Worm (Caenorhabditis elegans) whole organism, late embryonic: ENCODE data around the gene sri-51.

Experiments used
- C38D4.7 ChIP-seq: fragments of 200-800 bp; sonication (Bioruptor generic); optimal IDR thresholded peaks from 2 replicates; lab custom pipeline; 2018; ENCODE audit warnings: mild to moderate bottlenecking, missing genetic modification characterization, moderate library complexity, missing compliant biosample characterization
- T23F11.4 ChIP-seq: fragments of 200-800 bp; sonication (Bioruptor generic); optimal IDR thresholded peaks from 2 replicates; lab custom pipeline; 2018; ENCODE audit warnings: mild to moderate bottlenecking, missing genetic modification characterization, missing compliant biosample characterization
- ceh-19 ChIP-seq: fragments of 200-800 bp; sonication (Bioruptor generic); optimal IDR thresholded peaks from 2 replicates; lab custom pipeline; 2018; ENCODE audit warnings: mild to moderate bottlenecking, missing genetic modification characterization, missing compliant biosample characterization
- ceh-2 ChIP-seq: sonication (generic microtip); optimal IDR thresholded peaks from 2 replicates; lab custom pipeline; 2016; ENCODE audit warnings: missing genotype, missing genetic modification characterization, missing compliant biosample characterization
- ceh-6 ChIP-seq: fragments of 200-800 bp; sonication (Bioruptor generic); optimal IDR thresholded peaks from 2 replicates; lab custom pipeline; 2018; ENCODE audit warnings: mild to moderate bottlenecking, missing genetic modification characterization, missing compliant biosample characterization
- fax-1 ChIP-seq: sonication (generic microtip); optimal IDR thresholded peaks from 2 replicates; lab custom pipeline; 2016; ENCODE audit warnings: missing genotype, missing genetic modification characterization, missing compliant biosample characterization
- fkh-6 ChIP-seq: sonication (generic microtip); optimal IDR thresholded peaks from 2 replicates; lab custom pipeline; 2016; ENCODE audit warnings: missing genetic modification characterization, missing compliant biosample characterization
- gmeb-2 ChIP-seq: sonication (generic microtip); optimal IDR thresholded peaks from 2 replicates; lab custom pipeline; 2016; ENCODE audit warnings: missing genetic modification characterization, inconsistent platforms, missing compliant biosample characterization
- lin-11 ChIP-seq: fragments of 200-800 bp; sonication (Bioruptor generic); optimal IDR thresholded peaks from 2 replicates; lab custom pipeline; 2018; ENCODE audit warnings: mild to moderate bottlenecking, missing genetic modification characterization, missing compliant biosample characterization
- pqm-1 ChIP-seq: sonication (generic microtip); optimal IDR thresholded peaks from 2 replicates; lab custom pipeline; 2016; ENCODE audit warnings: missing genetic modification characterization, missing compliant biosample characterization
- tbx-7 ChIP-seq: sonication (generic microtip); optimal IDR thresholded peaks from 2 replicates; lab custom pipeline; 2016; ENCODE audit warnings: missing genotype, missing genetic modification characterization, missing compliant biosample characterization
- ttx-3 ChIP-seq: sonication (generic microtip); optimal IDR thresholded peaks from 2 replicates; lab custom pipeline; 2016; ENCODE audit warnings: missing genetic modification reagents, missing genetic modification characterization, missing compliant biosample characterization
- unc-55 ChIP-seq: sonication (generic microtip); optimal IDR thresholded peaks from 2 replicates; lab custom pipeline; 2017; ENCODE audit warnings: missing biosample characterization, missing genetic modification reagents, missing genetic modification characterization
- ztf-16 ChIP-seq: sonication (generic microtip); optimal IDR thresholded peaks from 2 replicates; lab custom pipeline; 2017; ENCODE audit warnings: missing genetic modification characterization, missing compliant biosample characterization

DNA sequence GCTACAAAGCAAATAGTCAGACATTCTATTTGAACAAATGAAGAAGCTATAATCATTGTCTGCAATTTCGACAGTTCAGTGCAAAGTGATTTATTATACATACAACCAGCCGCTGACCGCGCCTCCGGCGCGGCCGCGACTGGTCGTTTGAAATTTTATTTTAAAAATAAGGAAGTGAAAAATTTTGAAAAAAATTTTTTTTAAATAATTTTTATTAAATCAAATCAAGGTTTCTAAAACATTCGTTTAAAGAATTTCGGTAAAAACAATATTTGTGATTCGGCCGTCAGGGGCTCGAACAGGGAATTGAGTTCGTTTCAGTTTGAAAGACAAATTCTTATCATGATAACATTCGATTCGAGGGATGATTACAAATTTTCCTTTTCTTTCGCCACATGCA lies 26.7 kb downstream of the sri-51 start, which contains the start of gene Y27F2A.10:
- TF ChIP-seq ceh-2 (tag; lab: Kevin White, UChicago): no peak
- TF ChIP-seq fkh-6: no peak
- no peak for TF ChIP-seq gmeb-2 (tag; lab: Kevin White, UChicago)
- no peak for TF ChIP-seq T23F11.4 (GFP tag; lab: Kevin White, UChicago)
- no peak for TF ChIP-seq pqm-1 (tag; lab: Kevin White, UChicago)
- no peak for TF ChIP-seq ceh-19
- TF ChIP-seq ceh-6 (GFP tag; lab: Kevin White, UChicago): no peak
- no peak for TF ChIP-seq C38D4.7 (GFP tag; lab: Kevin White, UChicago)
- TF ChIP-seq ttx-3: no peak
- no peak for TF ChIP-seq tbx-7 (tag; lab: Kevin White, UChicago)
- no peak for TF ChIP-seq lin-11 (tag; lab: Kevin White, UChicago)
- no peak for TF ChIP-seq fax-1 (tag; lab: Kevin White, UChicago)
- TF ChIP-seq ztf-16 (tag; lab: Kevin White, UChicago): no peak
- TF ChIP-seq unc-55 (GFP tag; lab: Kevin White, UChicago): no peak
